Fruit fly (Drosophila melanogaster) Kc167 (cell line): ENCODE results near the gene CG11902.

Experiments
- Myc ChIP-seq: fragments of >200 bp; optimal IDR thresholded peaks from 2 replicates; lab custom pipeline; 2017; ENCODE audit warnings: missing external identifiers
- Sin3A ChIP-seq: fragments of >200 bp; optimal IDR thresholded peaks from 2 replicates; lab custom pipeline; 2018; ENCODE audit warnings: missing external identifiers
- h ChIP-seq: fragments of >200 bp; optimal IDR thresholded peaks from 3 replicates; lab custom pipeline; 2018; ENCODE audit warnings: missing external identifiers

DNA sequence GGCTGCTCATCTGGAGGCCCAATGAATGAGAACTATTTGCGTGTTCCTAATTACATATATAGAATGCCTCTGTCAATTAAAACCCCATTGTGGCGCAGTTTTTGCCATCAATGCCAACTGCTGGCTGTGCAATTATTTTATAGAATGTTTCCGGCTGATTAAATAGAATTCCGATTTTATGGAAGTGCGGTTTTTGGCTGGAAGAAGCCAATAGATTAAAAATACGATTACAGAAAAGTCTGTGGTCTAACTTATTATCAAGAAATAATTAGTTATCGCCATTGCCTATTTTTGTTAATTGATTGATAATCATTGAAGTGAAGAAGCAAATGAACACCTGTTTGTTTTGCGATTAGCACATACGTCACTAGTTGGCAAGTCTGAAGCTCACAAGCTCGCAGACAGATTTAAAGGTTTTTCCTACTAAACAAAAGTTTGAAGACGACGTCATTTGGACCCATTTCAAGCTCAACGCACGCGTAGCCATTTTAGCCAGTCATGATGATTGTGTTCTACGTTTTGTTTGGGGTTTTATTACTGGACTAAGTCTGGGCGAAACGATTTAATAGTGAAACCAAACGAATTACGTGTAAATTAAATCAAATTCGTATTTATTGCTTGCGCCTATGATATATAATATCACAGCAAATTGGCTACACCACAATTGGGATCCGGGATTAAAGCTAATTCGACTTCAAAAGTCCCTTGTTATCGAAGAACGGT, 29.1 kb upstream of the CG11902 start:
- TF ChIP-seq Myc (lab: Kevin White, UChicago) (no peak), h (lab: Kevin White, UChicago) (no peak), Sin3A (lab: Kevin White, UChicago) (no peak)
